Fruit fly (Drosophila melanogaster): ENCODE measurements around the gene pelo.

dm6 chr2L:9698092-9698922 is 2.3 kb upstream of the pelo start:
- TF ChIP-seq gsb (GFP tag; IDR thresholded peaks at IDR 0.05) (no peak), Dfd (GFP tag; optimal IDR thresholded peaks at IDR 0.05) (no peak), Xbp1 (GFP tag; optimal IDR thresholded peaks at IDR 0.05) (no peak)
